Fruit fly (Drosophila melanogaster) whole organism, prepupa: ENCODE data around the gene pros.

Source experiments
- CG15336 ChIP-seq: fragments of 200-800 bp; sonication (Bioruptor generic); IDR thresholded peaks from 2 replicates; pipeline ENCODE4 v1.3.6; 2022; ENCODE audit warnings: missing biosample characterization, missing genetic modification characterization
- CG3032 ChIP-seq: fragments of 200-800 bp; optimal IDR thresholded peaks from 2 replicates; lab custom pipeline; 2019; ENCODE audit warnings: missing biosample characterization, mild to moderate bottlenecking, missing genetic modification characterization, moderate library complexity
- CG34406 ChIP-seq: fragments of 200-800 bp; sonication (Bioruptor generic); optimal IDR thresholded peaks from 3 replicates; lab custom pipeline; 2016; ENCODE audit warnings: missing biosample characterization, missing genetic modification characterization
- CG3919 ChIP-seq: fragments of 200-800 bp; sonication (Bioruptor generic); optimal IDR thresholded peaks from 3 replicates; lab custom pipeline; 2016; ENCODE audit warnings: missing biosample characterization, missing genetic modification characterization
- CG6792 ChIP-seq: fragments of 200-800 bp; sonication (Bioruptor generic); optimal IDR thresholded peaks from 3 replicates; lab custom pipeline; 2016; ENCODE audit warnings: missing biosample characterization, missing genetic modification characterization
- CG8319 ChIP-seq: fragments of 200-800 bp; sonication (Bioruptor generic); optimal IDR thresholded peaks from 3 replicates; lab custom pipeline; 2016; ENCODE audit warnings: missing biosample characterization, missing genetic modification characterization
- CG8632 ChIP-seq: fragments of 200-800 bp; sonication (Bioruptor generic); optimal IDR thresholded peaks from 3 replicates; lab custom pipeline; 2016; ENCODE audit warnings: missing biosample characterization, missing genetic modification characterization
- Gug ChIP-seq: fragments of 200-800 bp; sonication (Bioruptor generic); IDR thresholded peaks from 2 replicates; pipeline ENCODE4 v1.3.6; 2022; ENCODE audit warnings: missing biosample characterization, missing genetic modification characterization
- Hr38 ChIP-seq: sonication (Bioruptor generic); optimal IDR thresholded peaks from 2 replicates; lab custom pipeline; 2016; ENCODE audit warnings: missing biosample characterization, missing genetic modification characterization
- Met ChIP-seq: fragments of 200-800 bp; sonication (Bioruptor generic); optimal IDR thresholded peaks from 3 replicates; lab custom pipeline; 2016; ENCODE audit warnings: missing biosample characterization, missing genetic modification characterization
- Sox14 ChIP-seq: fragments of 200-800 bp; sonication (Bioruptor generic); optimal IDR thresholded peaks from 3 replicates; lab custom pipeline; 2016; ENCODE audit warnings: missing biosample characterization, missing genetic modification characterization
- Sox15 ChIP-seq: fragments of 200-800 bp; sonication (Bioruptor generic); optimal IDR thresholded peaks from 3 replicates; lab custom pipeline; 2016; ENCODE audit warnings: missing biosample characterization, missing genetic modification characterization
- achi ChIP-seq: fragments of 200-800 bp; sonication (Bioruptor generic); optimal IDR thresholded peaks from 3 replicates; lab custom pipeline; 2016; ENCODE audit warnings: missing biosample characterization, missing genetic modification characterization

DNA sequence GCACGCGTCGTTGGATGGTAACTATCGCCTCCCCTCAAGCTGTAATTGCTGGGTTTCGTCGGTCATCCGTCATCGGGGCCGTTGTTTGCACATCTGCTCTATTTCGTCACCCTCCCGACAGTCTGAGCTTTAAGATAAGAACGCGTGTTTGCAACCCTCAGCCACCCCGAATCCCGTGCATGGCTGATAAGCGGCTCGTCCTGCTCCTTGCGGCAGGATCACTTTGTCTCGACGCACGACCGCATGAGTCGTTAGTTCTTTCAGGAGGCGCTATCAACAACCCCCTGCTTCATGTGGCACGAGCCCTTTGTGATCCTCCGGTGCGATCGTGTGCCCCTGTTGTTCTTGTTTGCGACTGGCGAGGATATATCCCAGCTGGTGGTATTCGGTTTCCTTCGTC lies 22.5 kb downstream of the pros start:
- TF ChIP-seq Sox14 (GFP tag; lab: Kevin White, UChicago) (no peak), CG6792 (GFP tag; lab: Kevin White, UChicago) (no peak), achi (GFP tag; lab: Kevin White, UChicago) (no peak), CG34406 (no peak), Hr38 (GFP tag; lab: Kevin White, UChicago) (no peak), CG3919 (GFP tag; lab: Kevin White, UChicago) (no peak), CG15336 (GFP tag; lab: Robert Waterston, UW) (no peak), CG8632 (GFP tag; lab: Kevin White, UChicago) (no peak), Gug (GFP tag; lab: Robert Waterston, UW) (no peak), Sox15 (GFP tag; lab: Kevin White, UChicago) (no peak), Met (GFP tag; lab: Kevin White, UChicago) (no peak), CG8319 (GFP tag; lab: Kevin White, UChicago) (no peak), CG3032 (tag; lab: Kevin White, UChicago) (no peak)
